Fruit fly (Drosophila melanogaster) whole organism, embryonic: ENCODE measurements around the gene EMC5.

Experiments
- B-H2 ChIP-seq: fragments of 200-800 bp; sonication (Bioruptor generic); optimal IDR thresholded peaks from 2 replicates; lab custom pipeline; 2018; ENCODE audit warnings: missing biosample characterization, mild to moderate bottlenecking, missing genetic modification characterization
- CG10543 ChIP-seq: fragments of 200-800 bp; sonication (Bioruptor generic); optimal IDR thresholded peaks from 3 replicates; lab custom pipeline; 2017; ENCODE audit warnings: missing biosample characterization, mild to moderate bottlenecking, missing genetic modification characterization, moderate library complexity
- CG10565 ChIP-seq: fragments of 200-800 bp; sonication (Bioruptor generic); optimal IDR thresholded peaks from 3 replicates; lab custom pipeline; 2016; ENCODE audit warnings: missing biosample characterization, mild to moderate bottlenecking, missing genetic modification characterization
- CG1603 ChIP-seq: fragments of 200-800 bp; sonication (Bioruptor generic); optimal IDR thresholded peaks from 2 replicates; lab custom pipeline; 2019; ENCODE audit warnings: missing biosample characterization, mild to moderate bottlenecking, missing genetic modification characterization, moderate library complexity
- CG16863 ChIP-seq: fragments of 200-800 bp; sonication (Bioruptor generic); optimal IDR thresholded peaks from 3 replicates; lab custom pipeline; 2016; ENCODE audit warnings: missing biosample characterization, missing genetic modification characterization
- CG18599 ChIP-seq: fragments of 200-800 bp; sonication (Bioruptor generic); optimal IDR thresholded peaks from 3 replicates; lab custom pipeline; 2017; ENCODE audit warnings: missing biosample characterization, missing genetic modification characterization, mild to moderate bottlenecking, moderate library complexity, missing genetic modification reagents
- CG2120 ChIP-seq: fragments of 200-800 bp; sonication (Bioruptor generic); optimal IDR thresholded peaks from 3 replicates; lab custom pipeline; 2016; ENCODE audit warnings: missing biosample characterization, missing genetic modification characterization
- CG30403 ChIP-seq: fragments of 200-800 bp; sonication (Bioruptor generic); optimal IDR thresholded peaks from 3 replicates; lab custom pipeline; 2016; ENCODE audit warnings: missing biosample characterization, missing genetic modification characterization
- CG31441 ChIP-seq: fragments of 200-800 bp; sonication (Bioruptor generic); IDR thresholded peaks from 2 replicates; pipeline ENCODE4 v1.3.6; 2022; ENCODE audit warnings: missing biosample characterization, missing genetic modification characterization
- CG32532 ChIP-seq: fragments of 200-800 bp; sonication (Bioruptor generic); IDR thresholded peaks from 2 replicates; pipeline ENCODE4 v1.3.6; 2022; ENCODE audit warnings: missing biosample characterization, missing genetic modification characterization
- CG33213 ChIP-seq: fragments of 200-800 bp; sonication (Bioruptor generic); optimal IDR thresholded peaks from 3 replicates; lab custom pipeline; 2016; ENCODE audit warnings: missing biosample characterization, missing genetic modification characterization
- CG33557 ChIP-seq: fragments of 200-800 bp; sonication (Bioruptor generic); optimal IDR thresholded peaks from 2 replicates; lab custom pipeline; 2019; ENCODE audit warnings: missing biosample characterization, mild to moderate bottlenecking, missing genetic modification characterization, moderate library complexity
- CG3726 ChIP-seq: fragments of 200-800 bp; sonication (Bioruptor generic); IDR thresholded peaks from 3 replicates; pipeline ENCODE4, ENCODE4 v1.3.6; 2022; ENCODE audit warnings: missing biosample characterization, missing genetic modification characterization
- CG4404 ChIP-seq: fragments of 200-800 bp; sonication (Bioruptor generic); IDR thresholded peaks from 2 replicates; pipeline ENCODE4 v1.3.6; 2022; ENCODE audit warnings: missing biosample characterization, missing genetic modification characterization
- CG4820 ChIP-seq: fragments of 200-800 bp; sonication (Bioruptor generic); optimal IDR thresholded peaks from 3 replicates; lab custom pipeline; 2016; ENCODE audit warnings: missing biosample characterization, missing genetic modification characterization
- CG6254 ChIP-seq: fragments of 200-800 bp; sonication (Bioruptor generic); optimal IDR thresholded peaks from 3 replicates; lab custom pipeline; 2017; ENCODE audit warnings: mild to moderate bottlenecking, missing biosample characterization, missing genetic modification reagents, missing genetic modification characterization
- CG6813 ChIP-seq: fragments of 200-800 bp; sonication (Bioruptor generic); optimal IDR thresholded peaks from 2 replicates; lab custom pipeline; 2017; ENCODE audit warnings: missing biosample characterization, missing genetic modification characterization, mild to moderate bottlenecking, moderate library complexity, missing genetic modification reagents
- CG7928 ChIP-seq: fragments of 200-800 bp; sonication (Bioruptor generic); optimal IDR thresholded peaks from 2 replicates; lab custom pipeline; 2017; ENCODE audit warnings: missing biosample characterization, mild to moderate bottlenecking, missing genetic modification characterization
- CG9215 ChIP-seq: fragments of 200-800 bp; sonication (Bioruptor generic); IDR thresholded peaks from 2 replicates; pipeline ENCODE4 v1.3.6; 2022; ENCODE audit warnings: missing biosample characterization, missing genetic modification characterization
- CG9817 ChIP-seq: fragments of 200-800 bp; sonication (Bioruptor generic); optimal IDR thresholded peaks from 2 replicates; lab custom pipeline; 2018; ENCODE audit warnings: missing biosample characterization, mild to moderate bottlenecking, missing genetic modification characterization, moderate library complexity
- Dbx ChIP-seq: fragments of 200-800 bp; sonication (Bioruptor generic); IDR thresholded peaks from 3 replicates; pipeline ENCODE4 v1.3.6; 2022; ENCODE audit warnings: missing biosample characterization, missing genetic modification characterization
- Deaf1 ChIP-seq: fragments of 200-800 bp; optimal IDR thresholded peaks from 3 replicates; lab custom pipeline; 2019; ENCODE audit warnings: missing biosample characterization, mild to moderate bottlenecking, missing genetic modification characterization, moderate library complexity
- ERR ChIP-seq: fragments of 200-800 bp; sonication (Bioruptor generic); optimal IDR thresholded peaks from 2 replicates; lab custom pipeline; 2016; ENCODE audit warnings: missing biosample characterization, missing genetic modification characterization
- Eip74EF ChIP-seq, 2 experiments: fragments of 200-800 bp in 1 of 2; fragments of >200 bp in 1 of 2; sonication (Bioruptor generic) in 1 of 2; optimal IDR thresholded peaks; 2 replicates each; lab custom pipeline; 2017 to 2019; ENCODE audit warnings: missing biosample characterization in 2 of 2, missing genetic modification characterization in 2 of 2, mild to moderate bottlenecking in 1 of 2, moderate library complexity in 1 of 2
- Gsc ChIP-seq: fragments of 200-800 bp; sonication (Bioruptor generic); IDR thresholded peaks from 2 replicates; pipeline ENCODE4 v1.3.6; 2022; ENCODE audit warnings: missing biosample characterization, missing genetic modification characterization
- Gug ChIP-seq: fragments of 200-800 bp; sonication (Bioruptor generic); IDR thresholded peaks from 4 replicates; pipeline ENCODE4 v1.3.6; 2022; ENCODE audit warnings: missing biosample characterization, missing genetic modification characterization
- HHEX ChIP-seq: fragments of 200-800 bp; sonication (Bioruptor generic); optimal IDR thresholded peaks from 3 replicates; lab custom pipeline; 2017; ENCODE audit warnings: missing biosample characterization, mild to moderate bottlenecking, missing genetic modification characterization, missing genetic modification reagents
- HmgD ChIP-seq: fragments of 200-800 bp; sonication (Bioruptor generic); optimal IDR thresholded peaks from 3 replicates; lab custom pipeline; 2016; ENCODE audit warnings: missing biosample characterization, missing genetic modification characterization
- Hmr ChIP-seq: fragments of 200-800 bp; sonication (Bioruptor generic); optimal IDR thresholded peaks from 3 replicates; lab custom pipeline; 2017; ENCODE audit warnings: mild to moderate bottlenecking, missing biosample characterization, missing genetic modification reagents, missing genetic modification characterization
- Med ChIP-seq: fragments of 200-800 bp; sonication (Bioruptor generic); peaks from one replicate; lab custom pipeline; 2016; ENCODE audit warnings: missing biosample characterization, missing genetic modification characterization, mild to moderate bottlenecking, inconsistent platforms, moderate library complexity
- Pdp1 ChIP-seq, 2 experiments: fragments of 200-800 bp; sonication (Bioruptor generic); optimal IDR thresholded peaks; 3 replicates each; lab custom pipeline; 2016; ENCODE audit warnings: missing biosample characterization in 2 of 2, missing genetic modification characterization in 2 of 2, mild to moderate bottlenecking in 1 of 2, moderate library complexity in 1 of 2
- Rx ChIP-seq: fragments of 200-800 bp; sonication (Bioruptor generic); IDR thresholded peaks from 2 replicates; pipeline ENCODE4 v1.3.6; 2022; ENCODE audit warnings: missing biosample characterization, missing genetic modification characterization
- Ssrp ChIP-seq: fragments of 200-800 bp; sonication (Bioruptor generic); optimal IDR thresholded peaks from 2 replicates; lab custom pipeline; 2018; ENCODE audit warnings: missing biosample characterization, mild to moderate bottlenecking, missing genetic modification characterization, moderate library complexity
- Taf1 ChIP-seq: fragments of 200-800 bp; sonication (Bioruptor generic); IDR thresholded peaks from 2 replicates; pipeline ENCODE4 v1.3.6; 2022; ENCODE audit warnings: missing biosample characterization, missing genetic modification characterization
- al ChIP-seq: fragments of 200-800 bp; sonication (Bioruptor generic); IDR thresholded peaks from 2 replicates; pipeline ENCODE4 v1.3.6; 2022; ENCODE audit warnings: missing biosample characterization, missing genetic modification characterization
- cas ChIP-seq: fragments of 200-800 bp; sonication (Bioruptor generic); IDR thresholded peaks from 2 replicates; pipeline ENCODE4 v1.3.6; 2022; ENCODE audit warnings: missing biosample characterization, missing genetic modification characterization
- dysf ChIP-seq: fragments of 200-800 bp; sonication (Bioruptor generic); IDR thresholded peaks from 3 replicates; pipeline ENCODE4 v1.3.6; 2022; ENCODE audit warnings: missing biosample characterization, missing genetic modification characterization
- fd96Cb ChIP-seq: fragments of 200-800 bp; sonication (Bioruptor generic); optimal IDR thresholded peaks from 2 replicates; lab custom pipeline; 2018; ENCODE audit warnings: missing biosample characterization, mild to moderate bottlenecking, missing genetic modification characterization, moderate library complexity
- insv ChIP-seq, 2 experiments: fragments of 200-800 bp; sonication (Bioruptor generic); optimal IDR thresholded peaks; 3 replicates each; lab custom pipeline; 2016 to 2018; ENCODE audit warnings: missing biosample characterization in 2 of 2, missing genetic modification characterization in 2 of 2
- lola ChIP-seq, 3 experiments: fragments of >200 bp in 2 of 3; fragments of 200-800 bp in 1 of 3; sonication (Bioruptor generic) in 1 of 3; optimal IDR thresholded peaks; 2 replicates each; lab custom pipeline; 2017 to 2019; ENCODE audit warnings: missing biosample characterization in 3 of 3, missing genetic modification characterization in 3 of 3, mild to moderate bottlenecking in 1 of 3, moderate library complexity in 1 of 3
- pita ChIP-seq: fragments of 200-800 bp; sonication (Bioruptor generic); optimal IDR thresholded peaks from 2 replicates; lab custom pipeline; 2017; ENCODE audit warnings: missing biosample characterization, mild to moderate bottlenecking, missing genetic modification characterization
- pum ChIP-seq: fragments of 200-800 bp; sonication (Bioruptor generic); optimal IDR thresholded peaks from 2 replicates; lab custom pipeline; 2016; ENCODE audit warnings: missing biosample characterization, missing genetic modification characterization
- run ChIP-seq: fragments of 200-800 bp; sonication (Bioruptor generic); optimal IDR thresholded peaks from 3 replicates; lab custom pipeline; 2018; ENCODE audit warnings: missing biosample characterization, mild to moderate bottlenecking, missing genetic modification characterization
- sc ChIP-seq, 3 experiments: fragments of >200 bp in 2 of 3; fragments of 200-800 bp in 1 of 3; sonication (Bioruptor generic) in 1 of 3; optimal IDR thresholded peaks; 2 replicates in 2 of 3; 3 replicates in 1 of 3; lab custom pipeline; 2017; ENCODE audit warnings: mild to moderate bottlenecking in 1 of 3, missing biosample characterization in 1 of 3, missing genetic modification characterization in 1 of 3, missing genetic modification reagents in 1 of 3
- slou ChIP-seq: fragments of 200-800 bp; sonication (Bioruptor generic); optimal IDR thresholded peaks from 3 replicates; lab custom pipeline; 2016; ENCODE audit warnings: missing biosample characterization, missing genetic modification characterization
- usp ChIP-seq: fragments of >200 bp; optimal IDR thresholded peaks from 2 replicates; lab custom pipeline; 2017; ENCODE audit warnings: missing biosample characterization, missing genetic modification characterization
- zen ChIP-seq: fragments of 200-800 bp; sonication (Bioruptor generic); optimal IDR thresholded peaks from 3 replicates; lab custom pipeline; 2018; ENCODE audit warnings: missing biosample characterization, mild to moderate bottlenecking, missing genetic modification characterization, moderate library complexity

EMC5 gene

DNA sequence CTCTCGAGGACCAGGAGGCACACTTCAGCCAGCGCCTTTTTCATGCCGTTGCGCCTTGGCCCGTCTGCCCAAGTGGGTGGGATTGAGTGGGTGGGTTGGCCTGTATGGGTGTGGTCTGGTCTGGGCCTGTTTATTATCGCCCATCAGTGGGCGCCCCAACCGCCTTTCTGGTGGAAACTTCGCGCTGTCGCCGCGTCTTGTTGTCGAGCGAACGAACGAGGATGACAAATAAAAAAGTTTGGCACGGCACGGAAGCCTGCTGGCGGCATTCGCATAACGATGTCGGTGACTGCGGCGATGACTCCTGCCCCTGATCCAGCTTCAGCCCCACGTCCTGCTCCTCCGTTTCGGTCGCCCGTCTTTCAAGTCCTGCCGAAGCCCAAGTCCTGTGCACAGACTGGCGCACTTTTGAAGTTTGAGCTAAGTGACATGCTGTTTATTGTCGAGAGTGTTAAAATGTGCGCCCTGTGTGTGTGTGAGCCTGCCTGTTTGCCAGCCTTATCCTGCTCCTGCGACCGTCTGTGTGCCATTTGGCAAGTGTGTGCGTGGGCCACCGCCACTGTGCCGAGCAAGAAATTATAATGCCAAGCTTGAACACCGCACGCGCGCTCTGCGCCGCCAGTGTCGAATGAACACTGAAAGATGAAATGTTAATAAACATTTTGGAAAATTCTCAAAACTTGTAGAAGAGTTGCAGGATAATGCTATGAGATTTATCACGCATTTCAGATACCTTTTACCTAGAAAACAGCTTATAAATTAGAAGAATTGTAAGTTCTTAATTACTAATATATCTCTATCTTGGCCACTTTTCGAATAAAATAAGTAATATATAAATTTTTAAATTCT lies 26.7 kb downstream of the EMC5 start (continued):
- TF ChIP-seq B-H2 (GFP tag; lab: Kevin White, UChicago) (peak; percentile 66), usp (GFP tag; lab: Kevin White, UChicago) (no peak), CG16863 (GFP tag; lab: Kevin White, UChicago) (no peak), lola (GFP tag; optimal IDR thresholded peaks at IDR 0.05; lab: Kevin White, UChicago) (peak in 1 of 3 experiments; percentile 46), Dbx (GFP tag; lab: Robert Waterston, UW) (peak; percentile 58), Hmr (GFP tag; lab: Kevin White, UChicago) (peak; percentile 91), Rx (GFP tag; lab: Robert Waterston, UW) (peak; percentile 46; the same call in 1 of the 2 replicates), CG4820 (GFP tag; lab: Kevin White, UChicago) (peak; percentile 22), CG32532 (peak; percentile 42; the same call in 1 of the 2 replicates), Med (GFP tag; lab: Kevin White, UChicago) (peak; percentile 65), HHEX (GFP tag; lab: Kevin White, UChicago) (peak; percentile 73), Taf1 (peak; percentile 54; the same call in 1 of the 2 replicates), Pdp1 (GFP tag; optimal IDR thresholded peaks at IDR 0.05; lab: Kevin White, UChicago) (peak; percentile 17 to 22), ERR (GFP tag; lab: Kevin White, UChicago) (no peak), CG10543 (GFP tag; lab: Kevin White, UChicago) (peak; percentile 72), CG33213 (GFP tag; lab: Kevin White, UChicago) (no peak), pum (GFP tag; lab: Kevin White, UChicago) (peak; percentile 3), Eip74EF (GFP tag; optimal IDR thresholded peaks at IDR 0.05; lab: Kevin White, UChicago) (peak in 1 of 2 experiments; percentile 72), dysf (peak; percentile 79), CG7928 (GFP tag; lab: Kevin White, UChicago) (peak; percentile 20), CG31441 (GFP tag; lab: Robert Waterston, UW) (peak; percentile 84), Gsc (no peak), al (GFP tag; lab: Robert Waterston, UW) (0 out of 2 replicates have a peak, but pooled peaks have one; percentile 18), HmgD (GFP tag; lab: Kevin White, UChicago) (no peak), CG9215 (GFP tag; lab: Robert Waterston, UW) (0 out of 2 replicates have a peak, but pooled peaks have one; percentile 46), Ssrp (peak; percentile 57), CG4404 (GFP tag; lab: Robert Waterston, UW) (peak; percentile 36; the same call in 1 of the 2 replicates), cas (GFP tag; lab: Robert Waterston, UW) (no peak), CG6813 (peak; percentile 70), slou (GFP tag; lab: Kevin White, UChicago) (peak; percentile 70), insv (GFP tag; optimal IDR thresholded peaks at IDR 0.05; lab: Kevin White, UChicago) (peak in 1 of 2 experiments; percentile 41), CG33557 (GFP tag; lab: Kevin White, UChicago) (no peak), Deaf1 (tag; lab: Kevin White, UChicago) (peak; percentile 62), CG30403 (GFP tag; lab: Kevin White, UChicago) (peak; percentile 73), CG18599 (peak; percentile 93), CG6254 (peak; percentile 11), sc (optimal IDR thresholded peaks at IDR 0.05; lab: Kevin White, UChicago) (no peak), sc (GFP tag; optimal IDR thresholded peaks at IDR 0.05; lab: Kevin White, UChicago) (peak; percentile 49), CG3726 (no peak), Gug (GFP tag; lab: Robert Waterston, UW) (peak; percentile 6; the same call in 1 of the 4 replicates), zen (tag; lab: Kevin White, UChicago) (peak; percentile 13), fd96Cb (tag; lab: Kevin White, UChicago) (peak; percentile 67), pita (GFP tag; lab: Kevin White, UChicago) (no peak), run (tag; lab: Kevin White, UChicago) (peak; percentile 59), CG1603 (tag; lab: Kevin White, UChicago) (peak; percentile 9), CG10565 (no peak), CG9817 (peak; percentile 66), CG2120 (peak; percentile 75)
